Worm (Caenorhabditis elegans) whole organism, L2 larva: Measurements from ENCODE around the gene nucl-1.

Source experiments
- C34F6.9 ChIP-seq: fragments of 150-350 bp; optimal IDR thresholded peaks from 2 replicates; lab custom pipeline; 2014; ENCODE audit warnings: missing biosample characterization, missing genetic modification characterization
- F13H6.1 ChIP-seq: sonication (generic microtip); optimal IDR thresholded peaks from 2 replicates; lab custom pipeline; 2016; ENCODE audit warnings: missing genetic modification characterization, missing compliant biosample characterization
- alr-1 ChIP-seq: fragments of 150-350 bp; optimal IDR thresholded peaks from 2 replicates; lab custom pipeline; 2014; ENCODE audit warnings: missing biosample characterization, missing genetic modification characterization
- blmp-1 ChIP-seq: sonication (generic microtip); optimal IDR thresholded peaks from 2 replicates; lab custom pipeline; 2017; ENCODE audit warnings: missing genetic modification characterization, mild to moderate bottlenecking, missing compliant biosample characterization, antibody characterized with exemption, moderate library complexity; ENCODE audit not compliant: insufficient read depth
- crh-2 ChIP-seq: sonication (generic microtip); optimal IDR thresholded peaks from 2 replicates; lab custom pipeline; 2017; ENCODE audit warnings: missing biosample characterization, missing genetic modification characterization
- elt-1 ChIP-seq: fragments of 150-350 bp; optimal IDR thresholded peaks from 2 replicates; lab custom pipeline; 2014; ENCODE audit warnings: missing biosample characterization, missing genetic modification characterization
- fos-1 ChIP-seq: fragments of 150-350 bp; optimal IDR thresholded peaks from 2 replicates; lab custom pipeline; 2014; ENCODE audit warnings: missing biosample characterization, missing genetic modification characterization
- gmeb-1 ChIP-seq: fragments of 150-350 bp; optimal IDR thresholded peaks from 2 replicates; lab custom pipeline; 2014; ENCODE audit warnings: missing biosample characterization, missing genetic modification characterization
- lin-11 ChIP-seq: fragments of 150-350 bp; sonication (generic microtip); optimal IDR thresholded peaks from 2 replicates; lab custom pipeline; 2014; ENCODE audit warnings: missing biosample characterization, missing genetic modification characterization, inconsistent platforms, mixed read lengths
- lin-39 ChIP-seq: fragments of 150-350 bp; optimal IDR thresholded peaks from 2 replicates; lab custom pipeline; 2014; ENCODE audit warnings: missing biosample characterization, missing genetic modification reagents, missing genetic modification characterization
- lsy-2 ChIP-seq, 2 experiments: fragments of 150-350 bp in 1 of 2; sonication (generic microtip) in 1 of 2; optimal IDR thresholded peaks; 2 replicates each; lab custom pipeline; 2014 to 2017; ENCODE audit warnings: missing biosample characterization in 2 of 2, missing genetic modification characterization in 2 of 2
- mab-5 ChIP-seq: fragments of 150-350 bp; optimal IDR thresholded peaks from 2 replicates; lab custom pipeline; 2014; ENCODE audit warnings: missing biosample characterization, missing genetic modification characterization
- mbf-1 ChIP-seq: sonication (generic microtip); optimal IDR thresholded peaks from 2 replicates; lab custom pipeline; 2017; ENCODE audit warnings: missing biosample characterization, missing genetic modification characterization
- mdl-1 ChIP-seq, 2 experiments: fragments of 150-350 bp in 1 of 2; sonication (generic microtip) in 1 of 2; optimal IDR thresholded peaks; 2 replicates each; lab custom pipeline; 2017; ENCODE audit warnings: missing biosample characterization in 2 of 2, missing genetic modification characterization in 2 of 2
- nhr-11 ChIP-seq: fragments of 150-350 bp; optimal IDR thresholded peaks from 2 replicates; lab custom pipeline; 2014; ENCODE audit warnings: missing biosample characterization, missing genetic modification characterization
- nhr-12 ChIP-seq: fragments of 150-350 bp; optimal IDR thresholded peaks from 2 replicates; lab custom pipeline; 2014; ENCODE audit warnings: missing biosample characterization, missing genetic modification characterization
- nhr-129 ChIP-seq: fragments of 150-350 bp; optimal IDR thresholded peaks from 2 replicates; lab custom pipeline; 2014; ENCODE audit warnings: missing biosample characterization, missing genetic modification characterization
- nhr-23 ChIP-seq: fragments of 150-350 bp; optimal IDR thresholded peaks from 2 replicates; lab custom pipeline; 2014; ENCODE audit warnings: missing biosample characterization, missing genetic modification reagents, missing genetic modification characterization
- nhr-237 ChIP-seq: fragments of 150-350 bp; optimal IDR thresholded peaks from 2 replicates; lab custom pipeline; 2014; ENCODE audit warnings: missing biosample characterization, missing genetic modification characterization
- nhr-25 ChIP-seq: fragments of 150-350 bp; sonication (generic microtip); optimal IDR thresholded peaks from 3 replicates; lab custom pipeline; 2014; ENCODE audit warnings: missing biosample characterization, missing genetic modification characterization
- nhr-6 ChIP-seq: fragments of 150-350 bp; optimal IDR thresholded peaks from 2 replicates; lab custom pipeline; 2014; ENCODE audit warnings: missing biosample characterization, missing genetic modification characterization
- peb-1 ChIP-seq: fragments of 150-350 bp; optimal IDR thresholded peaks from 2 replicates; lab custom pipeline; 2014; ENCODE audit warnings: missing biosample characterization, missing genetic modification characterization
- sem-4 ChIP-seq: fragments of 150-350 bp; optimal IDR thresholded peaks from 2 replicates; lab custom pipeline; 2014; ENCODE audit warnings: missing biosample characterization, missing genetic modification reagents, missing genetic modification characterization
- sma-3 ChIP-seq: sonication (generic microtip); optimal IDR thresholded peaks from 2 replicates; lab custom pipeline; 2016; ENCODE audit warnings: missing genetic modification reagents, missing genetic modification characterization, missing compliant biosample characterization
- sma-9 ChIP-seq, 2 experiments: fragments of 150-350 bp in 1 of 2; sonication (generic microtip) in 1 of 2; optimal IDR thresholded peaks; 2 replicates each; lab custom pipeline; 2014 to 2016; ENCODE audit warnings: missing genetic modification characterization in 2 of 2, mild to moderate bottlenecking in 1 of 2, missing biosample characterization in 1 of 2, missing compliant biosample characterization in 1 of 2, missing genetic modification reagents in 1 of 2, moderate library complexity in 1 of 2
- unc-39 ChIP-seq: fragments of 150-350 bp; optimal IDR thresholded peaks from 2 replicates; lab custom pipeline; 2014; ENCODE audit warnings: missing biosample characterization, missing genetic modification characterization
- unc-62 ChIP-seq: fragments of 150-350 bp; optimal IDR thresholded peaks from 2 replicates; lab custom pipeline; 2014; ENCODE audit warnings: missing biosample characterization, missing genetic modification reagents, missing genetic modification characterization
- ztf-1 ChIP-seq: fragments of 200-800 bp; sonication (Bioruptor generic); conservative IDR thresholded peaks from 2 replicates; pipeline ENCODE4 v1.3.6; 2022; ENCODE audit warnings: missing genetic modification characterization, missing compliant biosample characterization
- ztf-11 ChIP-seq: sonication (generic microtip); optimal IDR thresholded peaks from 2 replicates; lab custom pipeline; 2017; ENCODE audit warnings: missing biosample characterization, missing genetic modification characterization
- ztf-4 ChIP-seq: fragments of 150-350 bp; optimal IDR thresholded peaks from 2 replicates; lab custom pipeline; 2014; ENCODE audit warnings: missing biosample characterization, missing genetic modification characterization

The nucl-1 gene

ce11 chrIV:8317800-8318199 is 28.5 kb upstream of the nucl-1 start:
- peak; percentile 86 for TF ChIP-seq blmp-1
- TF ChIP-seq peb-1 (tag; lab: Kevin White, UChicago), result no peak
- TF ChIP-seq elt-1, result no peak
- TF ChIP-seq mbf-1, result no peak
- TF ChIP-seq nhr-25 (tag; lab: Kevin White, UChicago), result peak; percentile 49
- peak; percentile 31 for TF ChIP-seq sma-9 (GFP tag; optimal IDR thresholded peaks at IDR 0.05; lab: Kevin White, UChicago)
- TF ChIP-seq sma-9 (tag; optimal IDR thresholded peaks at IDR 0.05; lab: Kevin White, UChicago), result no peak

ce11 chrIV:8312846-8313245 is 23.5 kb upstream of the nucl-1 start, which contains the start of gene F35H10.10:
Gene F35H10.10 (minus strand): TSS chrIV:8312946.
- TF ChIP-seq ztf-1 (GFP tag; lab: Robert Waterston, UW), result no peak
- no peak for TF ChIP-seq C34F6.9 (tag; lab: Kevin White, UChicago)
- TF ChIP-seq lsy-2 (tag; optimal IDR thresholded peaks at IDR 0.05; lab: Kevin White, UChicago), result no peak
- no peak for TF ChIP-seq nhr-6 (tag; lab: Kevin White, UChicago)
- TF ChIP-seq mbf-1, result no peak
- no peak for TF ChIP-seq sma-3 (GFP tag; lab: Kevin White, UChicago)
- TF ChIP-seq mdl-1 (tag; optimal IDR thresholded peaks at IDR 0.05; lab: Kevin White, UChicago), result no peak
- no peak for TF ChIP-seq nhr-237 (tag; lab: Kevin White, UChicago)
- no peak for TF ChIP-seq nhr-12 (tag; lab: Kevin White, UChicago)
- TF ChIP-seq blmp-1, result no peak
- no peak for TF ChIP-seq nhr-23 (tag; lab: Kevin White, UChicago)
- no peak for TF ChIP-seq F13H6.1 (tag; lab: Kevin White, UChicago)
- no peak for TF ChIP-seq fos-1
- TF ChIP-seq gmeb-1 (tag; lab: Kevin White, UChicago), result no peak
- TF ChIP-seq nhr-11 (tag; lab: Kevin White, UChicago), result no peak
- TF ChIP-seq, all 48 proteins: peak for 0

ce11 chrIV:8312105-8312504 is 22.8 kb upstream of the nucl-1 start:
- TF ChIP-seq fos-1, result no peak
- no peak for TF ChIP-seq lin-11 (tag; lab: Kevin White, UChicago)
- TF ChIP-seq mbf-1, result no peak
- TF ChIP-seq ztf-11 (tag; lab: Kevin White, UChicago), result no peak
- TF ChIP-seq nhr-23 (tag; lab: Kevin White, UChicago), result no peak
- TF ChIP-seq unc-62 (GFP tag; lab: Kevin White, UChicago), result no peak
- no peak for TF ChIP-seq blmp-1
- no peak for TF ChIP-seq ztf-4
- no peak for TF ChIP-seq lin-39 (tag; lab: Kevin White, UChicago)
- no peak for TF ChIP-seq sem-4 (tag; lab: Kevin White, UChicago)
- TF ChIP-seq mdl-1 (tag; optimal IDR thresholded peaks at IDR 0.05; lab: Kevin White, UChicago), result no peak
- no peak for TF ChIP-seq mab-5

- TF ChIP-seq alr-1, result no peak
- no peak for TF ChIP-seq sma-3 (GFP tag; lab: Kevin White, UChicago)
- no peak for TF ChIP-seq unc-62 (GFP tag; lab: Kevin White, UChicago)
- TF ChIP-seq nhr-129 (tag; lab: Kevin White, UChicago), result no peak
- no peak for TF ChIP-seq peb-1 (tag; lab: Kevin White, UChicago)
- TF ChIP-seq nhr-25 (tag; lab: Kevin White, UChicago), result peak; percentile 27
- TF ChIP-seq unc-39 (tag; lab: Kevin White, UChicago), result no peak
Observed at ce11 chrIV:8307408-8307807, 18.1 kb upstream of the nucl-1 start.

ce11 chrIV:8303668-8304067 is 14.3 kb upstream of the nucl-1 start, which contains the start of gene vha-5:
Gene vha-5 (plus strand): TSS chrIV:8303968.
- TF ChIP-seq ztf-4, result no peak
- TF ChIP-seq, all 48 proteins: peak for 0

- TF ChIP-seq crh-2 (no peak), nhr-25 (tag; lab: Kevin White, UChicago) (peak; percentile 56), mdl-1 (tag; optimal IDR thresholded peaks at IDR 0.05; lab: Kevin White, UChicago) (no peak), blmp-1 (peak; percentile 62)
Observed at ce11 chrIV:8302648-8303161, 13.4 kb upstream of the nucl-1 start.
